Worm (Caenorhabditis elegans): Measurements from ENCODE around the gene zmp-6.

ce11 chrIII:7241065-7241464, 6.6 kb downstream of the zmp-6 start, which contains the start of gene ztf-31:
- no peak for TF ChIP-seq ZK546.5 (tag; optimal IDR thresholded peaks at IDR 0.05)
- TF ChIP-seq lin-38 (GFP tag; IDR thresholded peaks at IDR 0.05), result no peak
- TF ChIP-seq attf-4 (tag; optimal IDR thresholded peaks at IDR 0.05), result no peak
- TF ChIP-seq F26F4.8 (GFP tag; conservative IDR thresholded peaks at IDR 0.05), result no peak
- no peak for TF ChIP-seq fkh-10 (GFP tag; optimal IDR thresholded peaks at IDR 0.05)
